Fruit fly (Drosophila melanogaster) whole organism, prepupa: ENCODE measurements around the gene CG7573.

Source experiments
- CG1621 ChIP-seq: fragments of 200-800 bp; sonication (Bioruptor generic); optimal IDR thresholded peaks from 3 replicates; lab custom pipeline; 2018; ENCODE audit warnings: missing biosample characterization, mild to moderate bottlenecking, missing genetic modification characterization
- CG6276 ChIP-seq: fragments of 200-800 bp; sonication (Bioruptor generic); optimal IDR thresholded peaks from 2 replicates; lab custom pipeline; 2017; ENCODE audit warnings: missing biosample characterization, mild to moderate bottlenecking, missing genetic modification characterization
- CG6854 ChIP-seq: fragments of 200-800 bp; sonication (Bioruptor generic); optimal IDR thresholded peaks from 2 replicates; lab custom pipeline; 2017; ENCODE audit warnings: missing biosample characterization, mild to moderate bottlenecking, missing genetic modification characterization
- CG7368 ChIP-seq: fragments of 200-800 bp; sonication (Bioruptor generic); optimal IDR thresholded peaks from 3 replicates; lab custom pipeline; 2016; ENCODE audit warnings: missing biosample characterization, missing genetic modification characterization
- Ets21C ChIP-seq: fragments of 200-800 bp; sonication (Bioruptor generic); optimal IDR thresholded peaks from 3 replicates; lab custom pipeline; 2016; ENCODE audit warnings: missing biosample characterization, missing genetic modification characterization
- Hr38 ChIP-seq: sonication (Bioruptor generic); optimal IDR thresholded peaks from 2 replicates; lab custom pipeline; 2016; ENCODE audit warnings: missing biosample characterization, missing genetic modification characterization
- Hr39 ChIP-seq: fragments of 200-800 bp; sonication (Bioruptor generic); optimal IDR thresholded peaks from 2 replicates; lab custom pipeline; 2016; ENCODE audit warnings: missing biosample characterization, missing genetic modification characterization
- Lpt ChIP-seq: fragments of 200-800 bp; sonication (Bioruptor generic); optimal IDR thresholded peaks from 3 replicates; lab custom pipeline; 2016; ENCODE audit warnings: missing biosample characterization, missing genetic modification characterization
- Smox ChIP-seq: fragments of 200-800 bp; sonication (Bioruptor generic); optimal IDR thresholded peaks from 3 replicates; lab custom pipeline; 2016; ENCODE audit warnings: missing biosample characterization, missing genetic modification characterization
- esn ChIP-seq: fragments of 200-800 bp; sonication (Bioruptor generic); optimal IDR thresholded peaks from 2 replicates; lab custom pipeline; 2016; ENCODE audit warnings: missing biosample characterization, mild to moderate bottlenecking, missing genetic modification characterization, moderate library complexity
- vri ChIP-seq: fragments of 200-800 bp; sonication (Bioruptor generic); optimal IDR thresholded peaks from 3 replicates; lab custom pipeline; 2016; ENCODE audit warnings: missing biosample characterization, mild to moderate bottlenecking, missing genetic modification characterization

DNA sequence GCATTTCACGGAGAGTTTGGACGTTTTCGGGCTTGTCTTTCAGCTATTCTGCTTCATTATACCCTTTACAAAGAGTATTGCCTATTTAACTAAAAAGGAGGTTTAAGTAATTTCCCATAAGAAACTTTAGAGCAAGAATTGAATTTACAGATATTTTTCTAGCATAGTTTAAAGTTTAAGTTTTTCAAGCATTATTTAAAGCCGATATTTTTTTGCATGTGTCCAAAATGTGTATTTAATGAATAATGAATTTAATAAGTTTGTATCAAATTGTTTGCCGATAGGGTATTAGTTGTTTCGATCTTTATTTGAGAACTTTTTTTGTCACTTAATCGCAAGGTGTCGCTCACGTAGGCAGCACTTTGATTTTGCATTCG is 14.8 kb upstream of the CG7573 start:
- TF ChIP-seq CG1621 (tag; lab: Kevin White, UChicago) (no peak), Hr38 (no peak), CG7368 (GFP tag; lab: Kevin White, UChicago) (peak; percentile 71), Hr39 (peak; percentile 90), CG6854 (GFP tag; lab: Kevin White, UChicago) (peak; percentile 71), vri (GFP tag; lab: Kevin White, UChicago) (peak; percentile 58), esn (GFP tag; lab: Kevin White, UChicago) (peak; percentile 83), CG6276 (GFP tag; lab: Kevin White, UChicago) (peak; percentile 76), Smox (peak; percentile 86), Ets21C (GFP tag; lab: Kevin White, UChicago) (peak; percentile 85), Lpt (GFP tag; lab: Kevin White, UChicago) (peak; percentile 74)
